Worm (Caenorhabditis elegans): ENCODE data around the gene clec-148.

ce11 chrIII:179123-179592 is 3.5 kb upstream of the clec-148 start, which contains the start of gene F40G9.6:
- TF ChIP-seq pha-4 (tag; optimal IDR thresholded peaks at IDR 0.05) (no peak), pqm-1 (tag; optimal IDR thresholded peaks at IDR 0.05) (no peak), fkh-10 (GFP tag; optimal IDR thresholded peaks at IDR 0.05) (no peak), unc-86 (tag; optimal IDR thresholded peaks at IDR 0.05) (no peak), sox-4 (tag; optimal IDR thresholded peaks at IDR 0.05) (no peak)

Measured in whole organism, late embryonic.